Fruit fly (Drosophila melanogaster) whole organism: ENCODE data around the gene CG12011.

Experiments used
- CG8478 ChIP-seq: fragments of >200 bp; optimal IDR thresholded peaks from 2 replicates; lab custom pipeline; 2018; ENCODE audit warnings: inconsistent platforms
- Dll ChIP-seq: fragments of >200 bp; optimal IDR thresholded peaks from 2 replicates; lab custom pipeline; 2017
- EcR ChIP-seq, 2 experiments: fragments of >200 bp; optimal IDR thresholded peaks; 2 replicates each; lab custom pipeline; 2017; ENCODE audit warnings: missing biosample characterization in 2 of 2, missing genetic modification characterization in 2 of 2, missing genetic modification reagents in 2 of 2
- pan ChIP-seq: fragments of >200 bp; optimal IDR thresholded peaks from 2 replicates; lab custom pipeline; 2017
- psq ChIP-seq: fragments of >200 bp; optimal IDR thresholded peaks from 2 replicates; lab custom pipeline; 2017
- usp ChIP-seq: fragments of >200 bp; optimal IDR thresholded peaks from 2 replicates; lab custom pipeline; 2017; ENCODE audit warnings: missing biosample characterization, missing genetic modification characterization, mixed read lengths

Gene CG12011

dm6 chr3L:1694317-1694716 is at the start of gene CG12011:
Gene CG12011 (plus strand): TSS chr3L:1694617.
- TF ChIP-seq CG8478 (lab: Kevin White, UChicago) (no peak), usp (GFP tag; lab: Kevin White, UChicago) (no peak), Dll (lab: Kevin White, UChicago) (no peak), EcR (GFP tag; optimal IDR thresholded peaks at IDR 0.05; lab: Kevin White, UChicago) (no peak), pan (no peak), psq (lab: Kevin White, UChicago) (no peak)

- TF ChIP-seq psq (lab: Kevin White, UChicago) (no peak), pan (no peak), CG8478 (lab: Kevin White, UChicago) (no peak), EcR (GFP tag; optimal IDR thresholded peaks at IDR 0.05; lab: Kevin White, UChicago) (no peak), usp (GFP tag; lab: Kevin White, UChicago) (no peak), Dll (lab: Kevin White, UChicago) (no peak)
Measured at dm6 chr3L:1644920-1645567, 49.4 kb upstream of the CG12011 start, which contains the start of the genes alphaCOP and CG13919. Gene alphaCOP (minus strand): TSS chr3L:1645199. Gene CG13919 (plus strand): TSS chr3L:1645467.

- TF ChIP-seq EcR (GFP tag; optimal IDR thresholded peaks at IDR 0.05; lab: Kevin White, UChicago) (no peak), Dll (lab: Kevin White, UChicago) (no peak), pan (no peak), usp (GFP tag; lab: Kevin White, UChicago) (no peak), CG8478 (lab: Kevin White, UChicago) (no peak), psq (lab: Kevin White, UChicago) (no peak)
Measured at dm6 chr3L:1647276-1647919, 47.0 kb upstream of the CG12011 start, which contains the start of the genes CG17249 and Bro. Gene CG17249 (minus strand): TSS chr3L:1647464. Gene Bro (plus strand): TSS chr3L:1647869.

- TF ChIP-seq Dll (lab: Kevin White, UChicago) (no peak), EcR (GFP tag; optimal IDR thresholded peaks at IDR 0.05; lab: Kevin White, UChicago) (no peak), usp (GFP tag; lab: Kevin White, UChicago) (no peak), pan (no peak), CG8478 (lab: Kevin White, UChicago) (no peak), psq (lab: Kevin White, UChicago) (no peak)
Measured at dm6 chr3L:1648690-1649355, 45.6 kb upstream of the CG12011 start, which contains the start of gene CG13920. Gene CG13920 (plus strand): TSS chr3L:1648944.

- no peak for TF ChIP-seq CG8478 (lab: Kevin White, UChicago)
- no peak for TF ChIP-seq EcR (GFP tag; optimal IDR thresholded peaks at IDR 0.05; lab: Kevin White, UChicago)
- TF ChIP-seq usp (GFP tag; lab: Kevin White, UChicago), result no peak
- no peak for TF ChIP-seq psq (lab: Kevin White, UChicago)
- TF ChIP-seq Dll (lab: Kevin White, UChicago), result no peak
- no peak for TF ChIP-seq pan
Measured at dm6 chr3L:1649363-1649762, 45.1 kb upstream of the CG12011 start.

dm6 chr3L:1652700-1653200 is 41.7 kb upstream of the CG12011 start, which contains the start of the genes CG7970 and Vta1:
Gene CG7970 (plus strand): TSS chr3L:1652750.
Gene Vta1 (minus strand): TSS chr3L:1652900.
- no peak for TF ChIP-seq CG8478 (lab: Kevin White, UChicago)
- no peak for TF ChIP-seq EcR (GFP tag; optimal IDR thresholded peaks at IDR 0.05; lab: Kevin White, UChicago)
- no peak for TF ChIP-seq psq (lab: Kevin White, UChicago)
- TF ChIP-seq pan, result no peak
- TF ChIP-seq usp (GFP tag; lab: Kevin White, UChicago), result no peak
- no peak for TF ChIP-seq Dll (lab: Kevin White, UChicago)

- TF ChIP-seq EcR (GFP tag; optimal IDR thresholded peaks at IDR 0.05; lab: Kevin White, UChicago) (no peak), Dll (lab: Kevin White, UChicago) (no peak), psq (lab: Kevin White, UChicago) (no peak)
Measured at dm6 chr3L:1653752-1654151, 40.7 kb upstream of the CG12011 start.

dm6 chr3L:1661738-1662370 is 32.6 kb upstream of the CG12011 start:
- no peak for TF ChIP-seq pan
- no peak for TF ChIP-seq EcR (GFP tag; optimal IDR thresholded peaks at IDR 0.05; lab: Kevin White, UChicago)
- no peak for TF ChIP-seq psq (lab: Kevin White, UChicago)
- TF ChIP-seq usp (GFP tag; lab: Kevin White, UChicago), result no peak
- TF ChIP-seq Dll (lab: Kevin White, UChicago), result no peak
- TF ChIP-seq CG8478 (lab: Kevin White, UChicago), result no peak

dm6 chr3L:1663531-1663930 is 30.9 kb upstream of the CG12011 start:
- TF ChIP-seq psq (lab: Kevin White, UChicago), result no peak
- TF ChIP-seq usp (GFP tag; lab: Kevin White, UChicago), result no peak
- no peak for TF ChIP-seq CG8478 (lab: Kevin White, UChicago)

- TF ChIP-seq EcR (GFP tag; optimal IDR thresholded peaks at IDR 0.05; lab: Kevin White, UChicago) (no peak), CG8478 (lab: Kevin White, UChicago) (no peak), Dll (lab: Kevin White, UChicago) (no peak), usp (GFP tag; lab: Kevin White, UChicago) (no peak), pan (no peak), psq (lab: Kevin White, UChicago) (no peak)
Measured at dm6 chr3L:1664205-1664604, 30.2 kb upstream of the CG12011 start.
